Worm (Caenorhabditis elegans) whole organism, L3 larva: ENCODE data around the gene srt-63.

ENCODE experiments used
- R02D3.7 ChIP-seq: fragments of 150-350 bp; optimal IDR thresholded peaks from 2 replicates; lab custom pipeline; 2014; ENCODE audit warnings: missing biosample characterization, missing genetic modification characterization
- ZK546.5 ChIP-seq: sonication (generic microtip); optimal IDR thresholded peaks from 2 replicates; lab custom pipeline; 2017; ENCODE audit warnings: missing biosample characterization, missing genetic modification characterization
- aly-2 ChIP-seq: fragments of 150-350 bp; optimal IDR thresholded peaks from 2 replicates; lab custom pipeline; 2014; ENCODE audit warnings: missing biosample characterization, missing genetic modification characterization
- ama-1 ChIP-seq: fragments of 150-350 bp; optimal IDR thresholded peaks from 2 replicates; lab custom pipeline; 2018
- ceh-16 ChIP-seq: sonication (generic microtip); optimal IDR thresholded peaks from 2 replicates; lab custom pipeline; 2017; ENCODE audit warnings: missing biosample characterization, missing genetic modification characterization
- ceh-82 ChIP-seq: fragments of 150-350 bp; optimal IDR thresholded peaks from 2 replicates; lab custom pipeline; 2014; ENCODE audit warnings: missing biosample characterization, missing genetic modification characterization
- ceh-9 ChIP-seq: sonication (generic microtip); optimal IDR thresholded peaks from 2 replicates; lab custom pipeline; 2018; ENCODE audit warnings: missing biosample characterization, missing genetic modification characterization
- daf-12 ChIP-seq: fragments of 150-350 bp; optimal IDR thresholded peaks from 2 replicates; lab custom pipeline; 2014; ENCODE audit warnings: missing biosample characterization, missing genetic modification reagents, missing genetic modification characterization
- egl-27 ChIP-seq: sonication (generic microtip); optimal IDR thresholded peaks from 4 replicates; lab custom pipeline; 2017; ENCODE audit warnings: missing biosample characterization, missing genetic modification reagents, missing genetic modification characterization
- elt-3 ChIP-seq, 3 experiments: fragments of 150-350 bp in 1 of 3; sonication (generic microtip) in 2 of 3; optimal IDR thresholded peaks; 2 replicates in 2 of 3; 4 replicates in 1 of 3; lab custom pipeline; 2014 to 2017; ENCODE audit warnings: missing biosample characterization in 3 of 3, missing genetic modification characterization in 3 of 3
- fkh-10 ChIP-seq: sonication (generic microtip); optimal IDR thresholded peaks from 2 replicates; lab custom pipeline; 2017; ENCODE audit warnings: missing biosample characterization, missing genetic modification reagents, missing genetic modification characterization
- fkh-2 ChIP-seq: fragments of 150-350 bp; optimal IDR thresholded peaks from 2 replicates; lab custom pipeline; 2014; ENCODE audit warnings: missing biosample characterization, missing genetic modification reagents, missing genetic modification characterization
- fos-1 ChIP-seq: fragments of 150-350 bp; optimal IDR thresholded peaks from 2 replicates; lab custom pipeline; 2014; ENCODE audit warnings: missing biosample characterization, missing genetic modification characterization
- jun-1 ChIP-seq: fragments of 150-350 bp; optimal IDR thresholded peaks from 2 replicates; lab custom pipeline; 2014; ENCODE audit warnings: missing biosample characterization, missing genetic modification reagents, missing genetic modification characterization
- lin-15B ChIP-seq: fragments of 150-350 bp; optimal IDR thresholded peaks from 2 replicates; lab custom pipeline; 2014; ENCODE audit warnings: missing biosample characterization, missing genetic modification characterization
- lsy-12 ChIP-seq: sonication (generic microtip); optimal IDR thresholded peaks from 2 replicates; lab custom pipeline; 2016; ENCODE audit warnings: mild to moderate bottlenecking, missing genetic modification characterization, missing compliant biosample characterization
- mdl-1 ChIP-seq: fragments of 150-350 bp; optimal IDR thresholded peaks from 2 replicates; lab custom pipeline; 2014; ENCODE audit warnings: missing biosample characterization, missing genetic modification characterization
- mml-1 ChIP-seq: fragments of 150-350 bp; sonication (generic microtip); optimal IDR thresholded peaks from 3 replicates; lab custom pipeline; 2014; ENCODE audit warnings: missing biosample characterization, missing genetic modification characterization
- nfya-1 ChIP-seq: sonication (generic microtip); optimal IDR thresholded peaks from 2 replicates; lab custom pipeline; 2017; ENCODE audit warnings: missing genetic modification characterization, mild to moderate bottlenecking, missing compliant biosample characterization, antibody characterized with exemption, moderate library complexity; ENCODE audit not compliant: insufficient read depth
- nhr-11 ChIP-seq: fragments of 150-350 bp; optimal IDR thresholded peaks from 2 replicates; lab custom pipeline; 2014; ENCODE audit warnings: missing biosample characterization, missing genetic modification characterization
- nhr-12 ChIP-seq: fragments of 150-350 bp; optimal IDR thresholded peaks from 2 replicates; lab custom pipeline; 2014; ENCODE audit warnings: missing biosample characterization, missing genetic modification characterization
- nhr-23 ChIP-seq: fragments of 150-350 bp; optimal IDR thresholded peaks from 2 replicates; lab custom pipeline; 2014; ENCODE audit warnings: missing biosample characterization, missing genetic modification reagents, missing genetic modification characterization
- nhr-237 ChIP-seq: fragments of 150-350 bp; optimal IDR thresholded peaks from 2 replicates; lab custom pipeline; 2014; ENCODE audit warnings: missing biosample characterization, missing genetic modification characterization
- nhr-25 ChIP-seq: sonication (generic microtip); optimal IDR thresholded peaks from 2 replicates; lab custom pipeline; 2017; ENCODE audit warnings: missing biosample characterization, missing genetic modification characterization
- nhr-28 ChIP-seq: fragments of 150-350 bp; optimal IDR thresholded peaks from 2 replicates; lab custom pipeline; 2014; ENCODE audit warnings: missing biosample characterization, missing genetic modification characterization
- nhr-67 ChIP-seq: fragments of 150-350 bp; optimal IDR thresholded peaks from 2 replicates; lab custom pipeline; 2014; ENCODE audit warnings: missing biosample characterization, missing genetic modification characterization
- nhr-77 ChIP-seq: fragments of 150-350 bp; optimal IDR thresholded peaks from 2 replicates; lab custom pipeline; 2014; ENCODE audit warnings: missing biosample characterization, missing genetic modification characterization
- pqm-1 ChIP-seq: fragments of 150-350 bp; optimal IDR thresholded peaks from 2 replicates; lab custom pipeline; 2017; ENCODE audit warnings: missing biosample characterization, missing genetic modification characterization, inconsistent platforms
- skn-1 ChIP-seq: fragments of 150-350 bp; optimal IDR thresholded peaks from 2 replicates; lab custom pipeline; 2014; ENCODE audit warnings: missing biosample characterization, missing genetic modification characterization
- snpc-4 ChIP-seq: fragments of 150-350 bp; optimal IDR thresholded peaks from 2 replicates; lab custom pipeline; 2014; ENCODE audit warnings: missing biosample characterization, missing genetic modification characterization
- zag-1 ChIP-seq: fragments of 150-350 bp; optimal IDR thresholded peaks from 2 replicates; lab custom pipeline; 2014; ENCODE audit warnings: missing biosample characterization, missing genetic modification characterization
- ztf-4 ChIP-seq: fragments of 150-350 bp; optimal IDR thresholded peaks from 2 replicates; lab custom pipeline; 2014; ENCODE audit warnings: missing biosample characterization, missing genetic modification characterization

The srt-63 gene

DNA sequence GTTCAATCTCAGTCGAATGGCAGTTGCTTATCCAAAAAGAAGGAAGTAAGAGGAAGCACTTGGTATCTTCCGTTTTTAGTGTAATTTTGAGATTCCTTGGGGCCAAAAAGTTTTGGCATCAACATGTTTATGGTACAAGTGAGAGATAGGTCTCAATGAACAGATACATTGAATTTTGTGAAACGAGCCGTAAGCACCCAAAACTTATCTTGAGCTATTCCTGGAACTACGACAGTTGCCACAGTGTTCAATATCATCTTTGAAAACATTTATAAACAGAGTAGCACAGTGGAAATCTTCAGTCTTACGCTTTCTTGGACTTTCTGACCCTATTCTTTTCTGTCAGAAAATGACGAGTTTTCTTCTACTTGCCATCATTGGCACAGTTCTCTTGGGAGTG is 19.1 kb upstream of the srt-63 start, which contains the start of gene T28A11.3:
Gene T28A11.3 (plus strand): TSS at position 301 of the 400 bp plus-strand sequence.
- no peak for TF ChIP-seq nhr-28 (tag; lab: Kevin White, UChicago)
- no peak for TF ChIP-seq nhr-67 (tag; lab: Kevin White, UChicago)
- TF ChIP-seq nhr-11 (tag; lab: Kevin White, UChicago), result no peak
- TF ChIP-seq aly-2, result no peak
- no peak for TF ChIP-seq fkh-2 (tag; lab: Kevin White, UChicago)
- no peak for TF ChIP-seq egl-27
- TF ChIP-seq ZK546.5, result no peak
- TF ChIP-seq ceh-82 (tag; lab: Kevin White, UChicago), result no peak
- no peak for TF ChIP-seq lsy-12 (tag; lab: Kevin White, UChicago)
- TF ChIP-seq fkh-10 (GFP tag; lab: Kevin White, UChicago), result no peak

- TF ChIP-seq zag-1 (no peak), ceh-16 (tag; lab: Kevin White, UChicago) (no peak)
Observed at ce11 chrV:3273577-3274100, 17.7 kb upstream of the srt-63 start, which contains the start of gene T28A11.4. TSS of gene T28A11.4 (plus strand) at chrV:3274050.

DNA sequence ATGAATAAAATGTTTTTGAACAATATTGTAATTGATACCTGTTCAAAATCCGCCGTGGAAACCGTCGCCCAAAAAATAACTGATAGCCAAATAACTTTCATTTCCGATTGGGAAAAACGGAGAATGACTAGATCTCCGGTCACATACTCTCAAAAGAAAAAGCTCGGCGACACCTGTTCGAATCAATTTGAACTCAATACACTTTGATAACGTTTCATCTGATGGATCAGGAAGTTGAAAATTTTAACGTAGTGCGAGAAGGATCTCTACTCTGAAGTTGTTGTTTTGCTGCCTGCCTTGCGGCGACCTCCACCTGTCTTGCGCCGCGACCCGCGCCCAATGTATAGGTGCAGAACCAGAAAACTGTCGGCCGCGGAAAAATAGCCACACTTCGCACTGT is 17.2 kb upstream of the srt-63 start, which contains the start of gene T28A11.20:
Gene T28A11.20 (minus strand): TSS at position 101 of the 400 bp plus-strand sequence.
- TF ChIP-seq nhr-77, result no peak
- TF ChIP-seq ceh-16 (tag; lab: Kevin White, UChicago), result no peak
- no peak for TF ChIP-seq nhr-12
- TF ChIP-seq ceh-9 (tag; lab: Kevin White, UChicago), result no peak
- no peak for TF ChIP-seq snpc-4 (tag; lab: Kevin White, UChicago)
- TF ChIP-seq daf-12 (tag; lab: Kevin White, UChicago), result no peak
- TF ChIP-seq skn-1 (tag; lab: Kevin White, UChicago), result no peak
- no peak for TF ChIP-seq lin-15B
- TF ChIP-seq, all 47 proteins: peak for 0

ce11 chrV:3269407-3269806 is 13.5 kb upstream of the srt-63 start, which contains the start of gene T28A11.19:
TSS of gene T28A11.19 (minus strand) at chrV:3269514.
- TF ChIP-seq nhr-28 (tag; lab: Kevin White, UChicago) (no peak), ztf-4 (tag; lab: Kevin White, UChicago) (no peak), nhr-12 (no peak), mml-1 (tag; lab: Kevin White, UChicago) (no peak), daf-12 (tag; lab: Kevin White, UChicago) (no peak), nfya-1 (tag; lab: Kevin White, UChicago) (no peak), elt-3 (tag; optimal IDR thresholded peaks at IDR 0.05; lab: Kevin White, UChicago) (no peak), nhr-77 (no peak), pqm-1 (tag; lab: Kevin White, UChicago) (no peak), jun-1 (no peak), mdl-1 (no peak), R02D3.7 (no peak), egl-27 (no peak), nhr-23 (no peak)

ce11 chrV:3267950-3268349 is 12.0 kb upstream of the srt-63 start, which contains the start of gene T28A11.18:
TSS of gene T28A11.18 (minus strand) at chrV:3268050.
- TF ChIP-seq lin-15B (no peak), ama-1 (lab: Kevin White, UChicago) (no peak), elt-3 (tag; optimal IDR thresholded peaks at IDR 0.05; lab: Kevin White, UChicago) (no peak)

DNA sequence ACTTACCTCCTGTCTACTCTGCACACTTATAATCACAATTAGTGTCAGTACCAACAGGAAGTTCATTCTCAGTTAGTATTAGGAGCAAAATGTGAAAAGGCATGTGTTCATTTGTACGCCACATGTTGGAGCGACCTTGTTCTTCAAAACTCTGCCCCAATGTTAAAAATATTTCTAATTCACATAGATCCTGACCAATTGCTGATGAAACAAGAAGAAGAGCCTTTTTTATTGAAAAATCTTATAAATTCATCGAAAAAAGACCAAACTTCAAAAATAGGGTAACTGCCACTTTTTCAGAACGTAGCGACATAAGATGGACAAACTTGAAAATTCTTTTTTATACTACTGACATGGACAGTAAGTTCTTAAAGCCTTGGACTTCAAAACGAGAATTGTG is 10.2 kb upstream of the srt-63 start, which contains the start of gene T28A11.17:
Gene T28A11.17 (minus strand): TSS at position 101 of the 400 bp plus-strand sequence.
- TF ChIP-seq nhr-25 (tag; lab: Kevin White, UChicago) (no peak), fkh-2 (tag; lab: Kevin White, UChicago) (no peak), nhr-12 (no peak), nhr-237 (tag; lab: Kevin White, UChicago) (no peak), aly-2 (no peak), fos-1 (no peak)
- TF ChIP-seq, all 47 proteins: peak for 0

ce11 chrV:3260075-3260474 is 4.1 kb upstream of the srt-63 start, which contains the start of gene srbc-5:
TSS of gene srbc-5 (plus strand) at chrV:3260375.
- TF ChIP-seq R02D3.7 (no peak), pqm-1 (tag; lab: Kevin White, UChicago) (no peak), nhr-237 (tag; lab: Kevin White, UChicago) (no peak)
